Worm (Caenorhabditis elegans): Measurements from ENCODE around the gene Y49F6B.9.

DNA sequence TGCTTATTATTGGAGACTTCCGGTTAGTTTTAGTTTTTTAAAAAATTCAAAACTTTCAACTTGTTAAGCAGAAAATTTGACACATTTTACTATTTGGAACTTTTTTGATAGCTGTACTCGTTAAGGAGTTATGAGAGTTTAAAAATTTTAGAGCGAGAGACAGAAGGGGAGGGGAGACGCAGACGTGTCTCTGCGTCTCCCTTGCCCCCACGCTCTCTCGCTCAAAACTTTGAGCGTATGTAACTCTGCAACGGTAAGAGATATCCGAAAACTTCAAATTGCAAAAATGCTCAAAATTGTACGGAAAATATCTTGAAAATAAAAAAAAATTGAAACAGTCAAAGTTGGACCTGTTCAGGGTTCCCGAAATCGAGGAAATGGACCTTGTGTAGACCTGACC is 17.0 kb upstream of the Y49F6B.9 start:
- TF ChIP-seq ztf-29 (GFP tag; IDR thresholded peaks at IDR 0.05) (no peak), flt-1 (GFP tag; IDR thresholded peaks at IDR 0.05) (no peak), klf-2 (GFP tag; conservative IDR thresholded peaks at IDR 0.05) (no peak), ref-1 (GFP tag; conservative IDR thresholded peaks at IDR 0.05) (no peak)

All from whole organism, midembryonic.